Worm (Caenorhabditis elegans) whole organism, late embryonic: ENCODE data around the gene K12H4.2.

Source experiments
- K09A11.1 ChIP-seq: sonication (generic microtip); optimal IDR thresholded peaks from 2 replicates; lab custom pipeline; 2017; ENCODE audit warnings: antibody characterized with exemption, mild to moderate bottlenecking, missing genetic modification characterization, missing compliant biosample characterization; ENCODE audit not compliant: insufficient read depth
- T23F11.4 ChIP-seq: fragments of 200-800 bp; sonication (Bioruptor generic); optimal IDR thresholded peaks from 2 replicates; lab custom pipeline; 2018; ENCODE audit warnings: mild to moderate bottlenecking, missing genetic modification characterization, missing compliant biosample characterization
- Y22D7AL.16 ChIP-seq: sonication (generic microtip); optimal IDR thresholded peaks from 2 replicates; lab custom pipeline; 2016; ENCODE audit warnings: missing genetic modification characterization, missing compliant biosample characterization
- ceh-31 ChIP-seq: sonication (generic microtip); optimal IDR thresholded peaks from 2 replicates; lab custom pipeline; 2016; ENCODE audit warnings: missing genetic modification characterization, missing compliant biosample characterization
- ceh-34 ChIP-seq: sonication (generic microtip); optimal IDR thresholded peaks from 2 replicates; lab custom pipeline; 2016; ENCODE audit warnings: mild to moderate bottlenecking, missing genetic modification characterization, missing compliant biosample characterization
- fkh-10 ChIP-seq: fragments of 150-350 bp; optimal IDR thresholded peaks from 2 replicates; lab custom pipeline; 2014; ENCODE audit warnings: missing biosample characterization, missing genetic modification reagents, missing genetic modification characterization
- lin-11 ChIP-seq: fragments of 200-800 bp; sonication (Bioruptor generic); optimal IDR thresholded peaks from 2 replicates; lab custom pipeline; 2018; ENCODE audit warnings: mild to moderate bottlenecking, missing genetic modification characterization, missing compliant biosample characterization
- mec-3 ChIP-seq: sonication (generic microtip); optimal IDR thresholded peaks from 2 replicates; lab custom pipeline; 2016; ENCODE audit warnings: borderline replicate concordance, missing genetic modification characterization, missing compliant biosample characterization
- nfya-1 ChIP-seq: sonication (generic microtip); optimal IDR thresholded peaks from 2 replicates; lab custom pipeline; 2017; ENCODE audit warnings: missing genetic modification characterization, mild to moderate bottlenecking, missing compliant biosample characterization, antibody characterized with exemption, moderate library complexity
- nhr-11 ChIP-seq: fragments of 150-350 bp; optimal IDR thresholded peaks from 2 replicates; lab custom pipeline; 2014; ENCODE audit warnings: missing biosample characterization, missing genetic modification characterization
- pqm-1 ChIP-seq: sonication (generic microtip); optimal IDR thresholded peaks from 2 replicates; lab custom pipeline; 2016; ENCODE audit warnings: missing genetic modification characterization, missing compliant biosample characterization
- ref-2 ChIP-seq: sonication (generic microtip); optimal IDR thresholded peaks from 2 replicates; lab custom pipeline; 2016; ENCODE audit warnings: missing genetic modification characterization, missing compliant biosample characterization
- sox-4 ChIP-seq: sonication (generic microtip); optimal IDR thresholded peaks from 2 replicates; lab custom pipeline; 2017; ENCODE audit warnings: mild to moderate bottlenecking, missing genetic modification characterization, inconsistent platforms, missing compliant biosample characterization

DNA sequence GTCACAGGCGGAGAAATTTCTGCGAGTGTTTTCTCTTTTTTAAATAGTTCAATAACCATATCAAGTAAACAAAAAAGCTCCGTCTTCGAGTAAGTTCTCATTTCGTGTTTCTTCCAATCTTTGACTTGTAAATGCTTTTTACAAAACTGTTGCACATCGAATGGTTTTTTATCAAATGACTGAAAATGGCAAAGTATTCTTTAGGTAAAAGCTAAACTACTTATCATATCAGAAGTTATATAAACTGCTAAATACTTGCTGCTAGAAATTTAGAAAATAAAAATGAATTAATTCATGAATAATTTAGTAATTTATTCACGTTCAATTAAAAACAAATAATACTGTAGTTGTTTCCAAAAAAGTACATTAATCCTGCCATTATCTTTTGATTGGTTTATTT lies 16.5 kb upstream of the K12H4.2 start, which contains the start of gene F44B9.9:
- no peak for TF ChIP-seq nfya-1 (tag; lab: Kevin White, UChicago)
- no peak for TF ChIP-seq ceh-34 (tag; lab: Kevin White, UChicago)
- TF ChIP-seq T23F11.4 (GFP tag; lab: Kevin White, UChicago): no peak
- TF ChIP-seq sox-4 (tag; lab: Kevin White, UChicago): no peak
- no peak for TF ChIP-seq fkh-10 (GFP tag; lab: Kevin White, UChicago)
- no peak for TF ChIP-seq lin-11
- TF ChIP-seq Y22D7AL.16 (tag; lab: Kevin White, UChicago): no peak
- TF ChIP-seq pqm-1 (tag; lab: Kevin White, UChicago): no peak
- TF ChIP-seq ceh-31: no peak
- no peak for TF ChIP-seq ref-2
- TF ChIP-seq mec-3 (tag; lab: Kevin White, UChicago): no peak
- no peak for TF ChIP-seq K09A11.1 (tag; lab: Kevin White, UChicago)
- TF ChIP-seq nhr-11 (tag; lab: Kevin White, UChicago): no peak
